Worm (Caenorhabditis elegans): ENCODE measurements around the gene spat-3.

Gene spat-3

ce11 chrX:4574873-4575272 is 30.9 kb downstream of the spat-3 start:
- TF ChIP-seq snpc-4 (tag; optimal IDR thresholded peaks at IDR 0.05) = no peak
- no peak for TF ChIP-seq cnd-1 (tag; optimal IDR thresholded peaks at IDR 0.05)
- no peak for TF ChIP-seq sptf-1 (tag; optimal IDR thresholded peaks at IDR 0.05)
- TF ChIP-seq nhr-76 (tag; optimal IDR thresholded peaks at IDR 0.05) = no peak
- peak; percentile 68 for TF ChIP-seq ces-1 (GFP tag; optimal IDR thresholded peaks at IDR 0.05)
- no peak for TF ChIP-seq ztf-11 (tag; optimal IDR thresholded peaks at IDR 0.05)
- no peak for TF ChIP-seq flh-1 (GFP tag; optimal IDR thresholded peaks at IDR 0.05)
- TF ChIP-seq tbx-8 (GFP tag; optimal IDR thresholded peaks at IDR 0.05) = no peak

- TF ChIP-seq tbx-8 (GFP tag; optimal IDR thresholded peaks at IDR 0.05) (no peak), cnd-1 (tag; optimal IDR thresholded peaks at IDR 0.05) (no peak), mab-5 (tag; optimal IDR thresholded peaks at IDR 0.05) (no peak), ceh-83 (GFP tag; optimal IDR thresholded peaks at IDR 0.05) (no peak), bed-3 (GFP tag; optimal IDR thresholded peaks at IDR 0.05) (no peak), unc-62 (GFP tag; optimal IDR thresholded peaks at IDR 0.05) (no peak), sptf-1 (tag; optimal IDR thresholded peaks at IDR 0.05) (no peak), mep-1 (tag; optimal IDR thresholded peaks at IDR 0.05) (no peak), ces-1 (GFP tag; optimal IDR thresholded peaks at IDR 0.05) (no peak), snpc-4 (tag; optimal IDR thresholded peaks at IDR 0.05) (no peak), sem-2 (GFP tag; optimal IDR thresholded peaks at IDR 0.05) (no peak), unc-39 (tag; optimal IDR thresholded peaks at IDR 0.05) (no peak), nhr-237 (tag; optimal IDR thresholded peaks at IDR 0.05) (no peak), drap-1 (GFP tag; optimal IDR thresholded peaks at IDR 0.05) (no peak), lin-13 (tag; optimal IDR thresholded peaks at IDR 0.05) (no peak), nhr-28 (tag; optimal IDR thresholded peaks at IDR 0.05) (no peak), nhr-12 (tag; optimal IDR thresholded peaks at IDR 0.05) (no peak)
These were observed 34.6 kb downstream of the spat-3 start, which contains the start of gene amt-1 for ce11 chrX:4571137-4571536. Gene amt-1, plus strand, starts transcription at chrX:4571437.

- TF ChIP-seq nhr-2 (tag; optimal IDR thresholded peaks at IDR 0.05) = no peak
- no peak for TF ChIP-seq nhr-76 (tag; optimal IDR thresholded peaks at IDR 0.05)
- TF ChIP-seq pha-4 (tag; optimal IDR thresholded peaks at IDR 0.05) = no peak
- no peak for TF ChIP-seq tbx-8 (GFP tag; optimal IDR thresholded peaks at IDR 0.05)
- no peak for TF ChIP-seq elt-1 (tag; optimal IDR thresholded peaks at IDR 0.05; ENCODE audit: borderline replicate concordance, insufficient read depth)
- no peak for TF ChIP-seq drap-1 (GFP tag; optimal IDR thresholded peaks at IDR 0.05)
- no peak for TF ChIP-seq ces-1 (GFP tag; optimal IDR thresholded peaks at IDR 0.05)
- no peak for TF ChIP-seq nhr-12 (tag; optimal IDR thresholded peaks at IDR 0.05)
- no peak for TF ChIP-seq sem-2 (GFP tag; optimal IDR thresholded peaks at IDR 0.05)
- no peak for TF ChIP-seq elt-3 (tag; optimal IDR thresholded peaks at IDR 0.05)
- TF ChIP-seq mls-2 (tag; optimal IDR thresholded peaks at IDR 0.05) = no peak
- TF ChIP-seq ceh-43 (GFP tag; optimal IDR thresholded peaks at IDR 0.05) = no peak
These were observed 36.5 kb downstream of the spat-3 start for ce11 chrX:4569276-4569675.

ce11 chrX:4567110-4567509 is 38.6 kb downstream of the spat-3 start:
- TF ChIP-seq mls-2 (tag; optimal IDR thresholded peaks at IDR 0.05) = no peak
- no peak for TF ChIP-seq pha-4 (tag; optimal IDR thresholded peaks at IDR 0.05)
- no peak for TF ChIP-seq lsy-2 (tag; optimal IDR thresholded peaks at IDR 0.05)
- no peak for TF ChIP-seq ceh-83 (GFP tag; optimal IDR thresholded peaks at IDR 0.05)
- TF ChIP-seq ham-2 (GFP tag; optimal IDR thresholded peaks at IDR 0.05) = no peak
- TF ChIP-seq mab-5 (tag; optimal IDR thresholded peaks at IDR 0.05) = no peak
- no peak for TF ChIP-seq M03D4.4 (tag; optimal IDR thresholded peaks at IDR 0.05)

ce11 chrX:4564717-4565316 is 40.9 kb downstream of the spat-3 start, which contains the start of gene amt-4:
Gene amt-4, plus strand, starts transcription at chrX:4565302.
- TF ChIP-seq nhr-28 (tag; optimal IDR thresholded peaks at IDR 0.05) = no peak
- TF ChIP-seq drap-1 (GFP tag; optimal IDR thresholded peaks at IDR 0.05) = no peak
- TF ChIP-seq zip-8 (tag; optimal IDR thresholded peaks at IDR 0.05) = no peak
- TF ChIP-seq ceh-83 (GFP tag; optimal IDR thresholded peaks at IDR 0.05) = no peak
- no peak for TF ChIP-seq tbx-8 (GFP tag; optimal IDR thresholded peaks at IDR 0.05)
- TF ChIP-seq elt-1 (tag; optimal IDR thresholded peaks at IDR 0.05; ENCODE audit: borderline replicate concordance, insufficient read depth) = no peak
- TF ChIP-seq mls-2 (tag; optimal IDR thresholded peaks at IDR 0.05) = no peak
- TF ChIP-seq elt-3 (tag; optimal IDR thresholded peaks at IDR 0.05) = no peak
- TF ChIP-seq ceh-43 (GFP tag; optimal IDR thresholded peaks at IDR 0.05) = no peak
- no peak for TF ChIP-seq lsy-2 (tag; optimal IDR thresholded peaks at IDR 0.05)
- TF ChIP-seq hlh-1 (tag; optimal IDR thresholded peaks at IDR 0.05) = no peak
- no peak for TF ChIP-seq nhr-2 (tag; optimal IDR thresholded peaks at IDR 0.05)
- TF ChIP-seq ztf-11 (tag; optimal IDR thresholded peaks at IDR 0.05) = no peak
- no peak for TF ChIP-seq mep-1 (tag; optimal IDR thresholded peaks at IDR 0.05)
- no peak for TF ChIP-seq cnd-1 (tag; optimal IDR thresholded peaks at IDR 0.05)
- TF ChIP-seq nhr-12 (tag; optimal IDR thresholded peaks at IDR 0.05) = no peak
- no peak for TF ChIP-seq snpc-4 (tag; optimal IDR thresholded peaks at IDR 0.05)
- no peak for TF ChIP-seq ces-1 (GFP tag; optimal IDR thresholded peaks at IDR 0.05)
